Worm (Caenorhabditis elegans): ENCODE results near the gene glr-8.

DNA sequence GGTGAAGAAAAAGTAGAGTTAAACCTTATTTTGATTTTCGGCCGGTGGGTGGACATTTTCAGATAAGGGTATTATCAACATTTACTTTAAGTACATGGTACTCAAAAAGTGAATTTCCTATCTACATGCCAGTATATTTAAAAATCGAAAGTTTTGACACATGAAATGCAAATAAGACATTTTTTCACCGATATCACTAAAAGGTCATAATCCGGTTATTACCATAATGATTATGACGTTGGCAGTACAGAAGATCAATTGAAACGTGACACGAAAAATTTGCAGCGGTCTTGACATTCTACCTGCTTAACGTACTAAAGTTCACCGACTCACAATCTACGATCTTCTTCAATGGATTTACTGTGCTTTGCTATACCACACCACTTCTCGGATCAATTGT, 47.8 kb upstream of the glr-8 start:
- no peak for TF ChIP-seq unc-62 (GFP tag; optimal IDR thresholded peaks at IDR 0.05)
- TF ChIP-seq snpc-4 (tag; optimal IDR thresholded peaks at IDR 0.05), result no peak
- TF ChIP-seq fos-1 (tag; optimal IDR thresholded peaks at IDR 0.05), result no peak
- TF ChIP-seq skn-1 (tag; optimal IDR thresholded peaks at IDR 0.05), result no peak
- TF ChIP-seq nhr-12 (tag; optimal IDR thresholded peaks at IDR 0.05), result no peak
- no peak for TF ChIP-seq nhr-77 (tag; optimal IDR thresholded peaks at IDR 0.05)
- TF ChIP-seq unc-55 (GFP tag; optimal IDR thresholded peaks at IDR 0.05), result no peak
- TF ChIP-seq elt-1 (tag; optimal IDR thresholded peaks at IDR 0.05), result no peak
- TF ChIP-seq lin-13 (GFP tag; optimal IDR thresholded peaks at IDR 0.05), result no peak
- TF ChIP-seq nhr-237 (tag; optimal IDR thresholded peaks at IDR 0.05), result no peak
- TF ChIP-seq F13H6.1 (tag; optimal IDR thresholded peaks at IDR 0.05), result no peak
- no peak for TF ChIP-seq aly-2 (tag; optimal IDR thresholded peaks at IDR 0.05)

Measured in whole organism, L2 larva.